Fruit fly (Drosophila melanogaster): Measurements from ENCODE around the gene CG14151.

Gene CG14151

dm6 chr3L:10656451-10657198, 28.3 kb upstream of the CG14151 start (continued):
- TF ChIP-seq ap (GFP tag; IDR thresholded peaks at IDR 0.05): peak; percentile 30; the same call in 1 of the 2 replicates
- TF ChIP-seq fd3F (GFP tag; optimal IDR thresholded peaks at IDR 0.05): peak; percentile 69
- TF ChIP-seq CG14710 (tag; optimal IDR thresholded peaks at IDR 0.05): peak; percentile 41
- no peak for TF ChIP-seq lov (optimal IDR thresholded peaks at IDR 0.05)
- no peak for TF ChIP-seq lov (GFP tag; IDR thresholded peaks at IDR 0.05)
- TF ChIP-seq MBD-R2 (GFP tag; IDR thresholded peaks at IDR 0.05): peak; percentile 13; the same call in 1 of the 2 replicates
- peak; percentile 51 for TF ChIP-seq Bdp1 (GFP tag; optimal IDR thresholded peaks at IDR 0.05)
- TF ChIP-seq CG31365 (tag; optimal IDR thresholded peaks at IDR 0.05): peak; percentile 72
- peak; percentile 63 for TF ChIP-seq dmrt99B (tag; optimal IDR thresholded peaks at IDR 0.05)
- no peak for TF ChIP-seq CG9797 (GFP tag; optimal IDR thresholded peaks at IDR 0.05)
- TF ChIP-seq shn (GFP tag; optimal IDR thresholded peaks at IDR 0.05): peak; percentile 52
- peak; percentile 29 for TF ChIP-seq ERR (GFP tag; optimal IDR thresholded peaks at IDR 0.05)
- peak; percentile 97 for TF ChIP-seq twi (tag; optimal IDR thresholded peaks at IDR 0.05)
- TF ChIP-seq al (GFP tag; IDR thresholded peaks at IDR 0.05): no peak
- TF ChIP-seq CG13123 (GFP tag; optimal IDR thresholded peaks at IDR 0.05): peak; percentile 69
- TF ChIP-seq bsh (GFP tag; optimal IDR thresholded peaks at IDR 0.05): peak in 1 of 2 experiments; percentile 72
- no peak for TF ChIP-seq abd-A (tag; optimal IDR thresholded peaks at IDR 0.05)
- TF ChIP-seq repo (GFP tag; optimal IDR thresholded peaks at IDR 0.05): peak; percentile 11
- peak; percentile 32 for TF ChIP-seq CG12155 (GFP tag; optimal IDR thresholded peaks at IDR 0.05)
- no peak for TF ChIP-seq Dref (GFP tag; IDR thresholded peaks at IDR 0.05)
- TF ChIP-seq CG1832 (GFP tag; optimal IDR thresholded peaks at IDR 0.05): no peak
- no peak for TF ChIP-seq CG30431 (GFP tag; optimal IDR thresholded peaks at IDR 0.05)
- peak; percentile 29 for TF ChIP-seq CG10274 (GFP tag; optimal IDR thresholded peaks at IDR 0.05)
- peak; percentile 50 for TF ChIP-seq p53 (GFP tag; optimal IDR thresholded peaks at IDR 0.05)
- TF ChIP-seq tup (GFP tag; optimal IDR thresholded peaks at IDR 0.05): peak; percentile 61
- TF ChIP-seq sqz (GFP tag; optimal IDR thresholded peaks at IDR 0.05): peak; percentile 36
- TF ChIP-seq CG2889 (GFP tag; IDR thresholded peaks at IDR 0.05): no peak
- peak; percentile 10 for TF ChIP-seq Max (GFP tag; optimal IDR thresholded peaks at IDR 0.05)
- TF ChIP-seq CG1233 (GFP tag; optimal IDR thresholded peaks at IDR 0.05): peak; percentile 83
- peak; percentile 4 for TF ChIP-seq kah (GFP tag; optimal IDR thresholded peaks at IDR 0.05)
- TF ChIP-seq CG12219 (GFP tag; optimal IDR thresholded peaks at IDR 0.05): peak; percentile 56
- TF ChIP-seq Ets97D (GFP tag; optimal IDR thresholded peaks at IDR 0.05): peak; percentile 19
- peak; percentile 63 for TF ChIP-seq NC2α (GFP tag; optimal IDR thresholded peaks at IDR 0.05)
- TF ChIP-seq Myb (GFP tag; optimal IDR thresholded peaks at IDR 0.05): peak; percentile 16
- peak; percentile 2 for TF ChIP-seq CG13624 (GFP tag; optimal IDR thresholded peaks at IDR 0.05)
- TF ChIP-seq CG6683 (GFP tag; optimal IDR thresholded peaks at IDR 0.05): peak; percentile 58
- TF ChIP-seq CG3726 (GFP tag; IDR thresholded peaks at IDR 0.05): no peak
- peak; percentile 14 for TF ChIP-seq CTCF (GFP tag; optimal IDR thresholded peaks at IDR 0.05)
- no peak for TF ChIP-seq gsb (GFP tag; IDR thresholded peaks at IDR 0.05)
- TF ChIP-seq fd64A (GFP tag; optimal IDR thresholded peaks at IDR 0.05): peak; percentile 85
- peak; percentile 43 for TF ChIP-seq btn (GFP tag; optimal IDR thresholded peaks at IDR 0.05)
- peak; percentile 0 for TF ChIP-seq trem (tag; optimal IDR thresholded peaks at IDR 0.05)
- no peak for TF ChIP-seq jigr1 (GFP tag; IDR thresholded peaks at IDR 0.05)
- TF ChIP-seq CG1603 (tag; optimal IDR thresholded peaks at IDR 0.05): peak; percentile 72
- peak; percentile 65 for TF ChIP-seq CG11504 (tag; optimal IDR thresholded peaks at IDR 0.05)
- TF ChIP-seq TFAM (GFP tag; optimal IDR thresholded peaks at IDR 0.05): peak; percentile 34
- no peak for TF ChIP-seq CG6854 (GFP tag; optimal IDR thresholded peaks at IDR 0.05)
- peak; percentile 58 for TF ChIP-seq bcd (GFP tag; optimal IDR thresholded peaks at IDR 0.05)
- TF ChIP-seq Hmr (GFP tag; optimal IDR thresholded peaks at IDR 0.05): peak; percentile 79
- 0 out of 2 replicates have a peak, but pooled peaks have one; percentile 14 for TF ChIP-seq E2f1 (GFP tag; IDR thresholded peaks at IDR 0.05)
